Worm (Caenorhabditis elegans): ENCODE measurements around the gene Y116A8C.23.

ce11 chrIV:17010274-17010673, 43.1 kb upstream of the Y116A8C.23 start:
- TF ChIP-seq flt-1 (GFP tag; IDR thresholded peaks at IDR 0.05) (no peak), cog-1 (tag; optimal IDR thresholded peaks at IDR 0.05) (no peak), med-1 (GFP tag; optimal IDR thresholded peaks at IDR 0.05; ENCODE audit: insufficient read depth) (no peak), tab-1 (GFP tag; IDR thresholded peaks at IDR 0.05) (no peak), klf-2 (GFP tag; conservative IDR thresholded peaks at IDR 0.05) (no peak), T22C8.4 (GFP tag; IDR thresholded peaks at IDR 0.05) (no peak), ztf-29 (GFP tag; IDR thresholded peaks at IDR 0.05) (no peak), ztf-23 (GFP tag; IDR thresholded peaks at IDR 0.05) (no peak)
